Worm (Caenorhabditis elegans) whole organism, L4 larva: ENCODE measurements around the gene C48B4.9.

Experiments used
- D1046.2 ChIP-seq: fragments of 200-800 bp; sonication (Bioruptor generic); IDR thresholded peaks from 2 replicates; pipeline ENCODE4 v1.3.6; 2022; ENCODE audit warnings: missing genetic modification characterization, missing compliant biosample characterization
- F26F4.8 ChIP-seq: fragments of 200-800 bp; sonication (Bioruptor generic); conservative IDR thresholded peaks from 2 replicates; pipeline ENCODE4 v1.3.6; 2022; ENCODE audit warnings: missing genetic modification characterization, missing compliant biosample characterization
- F37D6.2 ChIP-seq: sonication (generic microtip); optimal IDR thresholded peaks from 2 replicates; lab custom pipeline; 2016; ENCODE audit warnings: mild to moderate bottlenecking, missing genetic modification characterization, missing compliant biosample characterization
- R02D3.7 ChIP-seq: fragments of 150-350 bp; sonication (generic microtip); optimal IDR thresholded peaks from 3 replicates; lab custom pipeline; 2014; ENCODE audit warnings: missing biosample characterization, missing genetic modification characterization
- T26A8.4 ChIP-seq: fragments of 200-800 bp; sonication (Bioruptor generic); IDR thresholded peaks from 2 replicates; pipeline ENCODE4 v1.3.6; 2022; ENCODE audit warnings: missing genetic modification characterization, missing compliant biosample characterization
- ZK546.5 ChIP-seq, 2 experiments: sonication (generic microtip); optimal IDR thresholded peaks; 2 replicates each; lab custom pipeline; 2017; ENCODE audit warnings: missing biosample characterization in 2 of 2, missing genetic modification characterization in 2 of 2
- aha-1 ChIP-seq: fragments of 150-350 bp; peaks from one replicate; lab custom pipeline; 2014; ENCODE audit warnings: missing biosample characterization, missing genetic modification characterization
- arid-1 ChIP-seq: fragments of 200-800 bp; sonication (Bioruptor generic); conservative IDR thresholded peaks from 2 replicates; pipeline ENCODE4 v1.3.6; 2022; ENCODE audit warnings: missing genetic modification reagents, missing genetic modification characterization, missing compliant biosample characterization
- attf-4 ChIP-seq: sonication (generic microtip); optimal IDR thresholded peaks from 3 replicates; lab custom pipeline; 2017; ENCODE audit warnings: missing biosample characterization, missing genetic modification characterization
- ceh-32 ChIP-seq: sonication (generic microtip); optimal IDR thresholded peaks from 2 replicates; lab custom pipeline; 2016; ENCODE audit warnings: mild to moderate bottlenecking, missing genetic modification characterization, missing compliant biosample characterization; ENCODE audit not compliant: poor library complexity
- ceh-44 ChIP-seq: fragments of 200-800 bp; sonication (Bioruptor generic); IDR thresholded peaks from 2 replicates; pipeline ENCODE4 v1.3.6; 2022; ENCODE audit warnings: missing genetic modification reagents, missing genetic modification characterization, missing compliant biosample characterization
- ceh-62 ChIP-seq: sonication (generic microtip); optimal IDR thresholded peaks from 2 replicates; lab custom pipeline; 2017; ENCODE audit warnings: missing biosample characterization, missing genetic modification characterization
- ceh-82 ChIP-seq: sonication (generic microtip); optimal IDR thresholded peaks from 2 replicates; lab custom pipeline; 2017; ENCODE audit warnings: missing biosample characterization, missing genetic modification characterization
- cey-2 ChIP-seq: sonication (generic microtip); optimal IDR thresholded peaks from 3 replicates; lab custom pipeline; 2017; ENCODE audit warnings: missing genetic modification characterization, mild to moderate bottlenecking, missing compliant biosample characterization, antibody characterized with exemption, borderline replicate concordance; ENCODE audit not compliant: insufficient read depth
- dpl-1 ChIP-seq: fragments of 150-350 bp; optimal IDR thresholded peaks from 2 replicates; lab custom pipeline; 2014; ENCODE audit warnings: missing biosample characterization, missing genetic modification reagents, missing genetic modification characterization
- fos-1 ChIP-seq: fragments of 150-350 bp; optimal IDR thresholded peaks from 2 replicates; lab custom pipeline; 2014; ENCODE audit warnings: missing biosample characterization, missing genetic modification characterization
- hmg-1.1 ChIP-seq: fragments of 200-800 bp; sonication (Bioruptor generic); IDR thresholded peaks from 2 replicates; pipeline ENCODE4 v1.3.6; 2022; ENCODE audit warnings: missing genetic modification reagents, missing genetic modification characterization, missing compliant biosample characterization
- jun-1 ChIP-seq: fragments of 150-350 bp; optimal IDR thresholded peaks from 2 replicates; lab custom pipeline; 2014; ENCODE audit warnings: missing biosample characterization, missing genetic modification reagents, missing genetic modification characterization
- lin-13 ChIP-seq: fragments of 150-350 bp; optimal IDR thresholded peaks from 2 replicates; lab custom pipeline; 2014; ENCODE audit warnings: missing biosample characterization, missing genetic modification reagents, missing genetic modification characterization
- lin-39 ChIP-seq: fragments of 150-350 bp; optimal IDR thresholded peaks from 2 replicates; lab custom pipeline; 2014; ENCODE audit warnings: missing biosample characterization, missing genetic modification reagents, missing genetic modification characterization
- madf-5 ChIP-seq, 2 experiments: fragments of 200-800 bp; sonication (Bioruptor generic); IDR thresholded peaks; 2 replicates each; pipeline ENCODE4 v1.3.6; 2022; ENCODE audit warnings: missing compliant biosample characterization in 2 of 2, missing genetic modification characterization in 2 of 2
- mxl-2 ChIP-seq: fragments of 200-800 bp; sonication (Bioruptor generic); conservative IDR thresholded peaks from 2 replicates; pipeline ENCODE4 v1.3.6; 2022; ENCODE audit warnings: missing genetic modification reagents, missing genetic modification characterization, missing compliant biosample characterization
- nhr-10 ChIP-seq: fragments of 150-350 bp; optimal IDR thresholded peaks from 2 replicates; lab custom pipeline; 2014; ENCODE audit warnings: missing biosample characterization, missing genetic modification characterization
- nhr-102 ChIP-seq: sonication (generic microtip); optimal IDR thresholded peaks from 2 replicates; lab custom pipeline; 2016; ENCODE audit warnings: mild to moderate bottlenecking, missing genetic modification characterization, moderate library complexity, missing compliant biosample characterization
- nhr-111 ChIP-seq: fragments of 200-800 bp; sonication (Bioruptor generic); optimal IDR thresholded peaks from 2 replicates; lab custom pipeline; 2018; ENCODE audit warnings: mild to moderate bottlenecking, missing genetic modification characterization, missing compliant biosample characterization
- nhr-28 ChIP-seq: fragments of 150-350 bp; optimal IDR thresholded peaks from 2 replicates; lab custom pipeline; 2014; ENCODE audit warnings: missing biosample characterization, missing genetic modification characterization
- nhr-42 ChIP-seq: fragments of 200-800 bp; sonication (Bioruptor generic); IDR thresholded peaks from 2 replicates; pipeline ENCODE4 v1.3.6; 2022; ENCODE audit warnings: missing genetic modification characterization, missing compliant biosample characterization
- php-3 ChIP-seq: fragments of 200-800 bp; sonication (Bioruptor generic); IDR thresholded peaks from 2 replicates; pipeline ENCODE4 v1.3.6; 2022; ENCODE audit warnings: missing genetic modification reagents, missing genetic modification characterization, missing compliant biosample characterization
- rbr-2 ChIP-seq: sonication (generic microtip); optimal IDR thresholded peaks from 2 replicates; lab custom pipeline; 2016; ENCODE audit warnings: missing genotype, missing genetic modification characterization, missing compliant biosample characterization
- saeg-2 ChIP-seq: fragments of 200-800 bp; sonication (Bioruptor generic); IDR thresholded peaks from 2 replicates; pipeline ENCODE4 v1.3.6; 2022; ENCODE audit warnings: missing genetic modification reagents, missing genetic modification characterization, missing compliant biosample characterization
- snpc-1.2 ChIP-seq: fragments of 200-800 bp; sonication (Bioruptor generic); IDR thresholded peaks from 2 replicates; pipeline ENCODE4 v1.3.6; 2022; ENCODE audit warnings: missing genetic modification reagents, missing genetic modification characterization, missing compliant biosample characterization
- spr-1 ChIP-seq: sonication (generic microtip); optimal IDR thresholded peaks from 2 replicates; lab custom pipeline; 2016; ENCODE audit warnings: mild to moderate bottlenecking, missing genetic modification characterization, missing compliant biosample characterization
- tra-1 ChIP-seq: fragments of 200-800 bp; sonication (Bioruptor generic); IDR thresholded peaks from 2 replicates; pipeline ENCODE4 v1.3.6; 2022; ENCODE audit warnings: missing genetic modification reagents, missing genetic modification characterization, missing compliant biosample characterization
- unc-62 ChIP-seq, 3 experiments: fragments of 150-350 bp in 1 of 3; sonication (generic microtip); optimal IDR thresholded peaks in 2 of 3; peaks in 1 of 3; 1 replicate in 1 of 3; 2 replicates in 2 of 3; lab custom pipeline; 2014 to 2017; ENCODE audit warnings: missing biosample characterization in 3 of 3, missing genetic modification characterization in 3 of 3, missing genetic modification reagents in 3 of 3, missing genotype in 1 of 3
- vab-7 ChIP-seq: fragments of 200-800 bp; sonication (Bioruptor generic); IDR thresholded peaks from 2 replicates; pipeline ENCODE4 v1.3.6; 2022; ENCODE audit warnings: missing genetic modification reagents, missing genetic modification characterization, missing compliant biosample characterization
- zag-1 ChIP-seq: fragments of 150-350 bp; optimal IDR thresholded peaks from 2 replicates; lab custom pipeline; 2014; ENCODE audit warnings: missing biosample characterization, missing genetic modification characterization
- zfp-2 ChIP-seq: sonication (generic microtip); optimal IDR thresholded peaks from 2 replicates; lab custom pipeline; 2016; ENCODE audit warnings: mild to moderate bottlenecking, missing genetic modification characterization, missing compliant biosample characterization
- zfp-3 ChIP-seq: fragments of 200-800 bp; sonication (Bioruptor generic); conservative IDR thresholded peaks from 2 replicates; pipeline ENCODE4 v1.3.6; 2022; ENCODE audit warnings: missing genetic modification reagents, missing genetic modification characterization, missing compliant biosample characterization
- zip-11 ChIP-seq: fragments of 200-800 bp; sonication (Bioruptor generic); IDR thresholded peaks from 2 replicates; pipeline ENCODE4 v1.3.6; 2022; ENCODE audit warnings: missing genetic modification characterization, missing compliant biosample characterization
- zip-2 ChIP-seq: fragments of 150-350 bp; optimal IDR thresholded peaks from 2 replicates; lab custom pipeline; 2014; ENCODE audit warnings: missing biosample characterization, missing genetic modification characterization

C48B4.9 gene

DNA sequence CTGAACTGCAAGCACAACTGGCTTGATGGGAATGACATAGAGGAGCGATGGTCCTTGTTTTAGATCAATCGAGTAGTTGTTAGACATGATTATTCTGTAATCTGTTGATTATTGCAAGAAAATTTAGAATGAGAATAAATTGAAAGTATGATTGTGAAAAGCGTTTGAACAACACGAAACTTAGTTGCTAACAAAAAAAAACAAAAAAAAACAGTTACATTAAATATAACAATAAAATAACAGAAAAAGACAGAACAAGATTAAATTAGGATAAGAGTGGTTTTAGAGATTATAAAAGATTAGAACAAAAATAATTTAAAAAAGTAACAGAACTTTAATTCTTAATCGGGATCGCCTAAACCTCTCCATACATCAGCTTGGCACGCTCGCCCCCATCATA lies at the start of gene C48B4.9:
Gene C48B4.9 (minus strand): TSS at position 101 of the 400 bp plus-strand sequence.
- no peak for TF ChIP-seq nhr-111
- TF ChIP-seq lin-13 (GFP tag; lab: Kevin White, UChicago), result no peak
- TF ChIP-seq T26A8.4 (GFP tag; lab: Robert Waterston, UW), result no peak
- TF ChIP-seq jun-1 (tag; lab: Kevin White, UChicago), result no peak
- TF ChIP-seq F37D6.2, result no peak
- no peak for TF ChIP-seq madf-5 (GFP tag; IDR thresholded peaks at IDR 0.05; lab: Robert Waterston, UW)
- TF ChIP-seq hmg-1.1 (GFP tag; lab: Robert Waterston, UW), result no peak
- TF ChIP-seq F26F4.8, result no peak
- no peak for TF ChIP-seq D1046.2 (GFP tag; lab: Robert Waterston, UW)
- TF ChIP-seq nhr-10, result no peak
- no peak for TF ChIP-seq arid-1 (GFP tag; lab: Robert Waterston, UW)
- no peak for TF ChIP-seq mxl-2
- TF ChIP-seq attf-4 (tag; lab: Kevin White, UChicago), result no peak
- TF ChIP-seq ZK546.5 (tag; optimal IDR thresholded peaks at IDR 0.05; lab: Kevin White, UChicago), result no peak
- TF ChIP-seq nhr-42 (GFP tag; lab: Robert Waterston, UW), result no peak
- no peak for TF ChIP-seq lin-39 (tag; lab: Kevin White, UChicago)
- no peak for TF ChIP-seq tra-1 (GFP tag; lab: Robert Waterston, UW)
- no peak for TF ChIP-seq saeg-2 (GFP tag; lab: Robert Waterston, UW)
- no peak for TF ChIP-seq ceh-44 (GFP tag; lab: Robert Waterston, UW)

DNA sequence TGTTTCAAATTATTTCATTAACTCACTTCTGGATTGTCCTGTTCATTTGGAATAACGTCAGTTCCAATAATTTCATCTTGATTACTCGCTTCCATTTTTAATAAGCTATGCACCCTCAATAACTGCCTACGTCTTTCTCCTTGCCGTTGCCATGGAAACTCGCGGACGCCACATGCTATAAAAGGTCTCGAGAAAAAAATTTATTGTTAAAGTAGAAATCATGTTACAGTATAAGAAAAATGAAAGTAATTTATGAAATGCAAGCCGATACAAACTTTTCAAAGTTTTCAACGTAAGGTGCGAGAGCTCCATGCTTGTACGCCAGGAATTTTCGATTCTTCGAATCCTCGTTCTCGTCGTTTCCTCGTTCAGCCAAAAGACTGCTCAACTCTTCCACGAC lies 49.0 kb upstream of the C48B4.9 start, which contains the start of gene bbs-4:
Gene bbs-4 (minus strand): TSS at position 101 of the 400 bp plus-strand sequence.
- TF ChIP-seq php-3 (no peak), ceh-82 (no peak), zag-1 (no peak), cey-2 (tag; lab: Kevin White, UChicago) (no peak), unc-62 (GFP tag; optimal IDR thresholded peaks at IDR 0.05 in 1 of 2; lab: Kevin White, UChicago) (no peak), unc-62 (tag; optimal IDR thresholded peaks at IDR 0.05; lab: Kevin White, UChicago) (no peak), spr-1 (no peak), fos-1 (tag; lab: Kevin White, UChicago) (no peak), nhr-102 (tag; lab: Kevin White, UChicago) (no peak), aha-1 (tag; lab: Kevin White, UChicago) (no peak), zip-2 (tag; lab: Kevin White, UChicago) (no peak), saeg-2 (GFP tag; lab: Robert Waterston, UW) (no peak), R02D3.7 (tag; lab: Kevin White, UChicago) (no peak), arid-1 (GFP tag; lab: Robert Waterston, UW) (no peak), rbr-2 (tag; lab: Kevin White, UChicago) (no peak), zip-11 (GFP tag; lab: Robert Waterston, UW) (no peak), nhr-28 (tag; lab: Kevin White, UChicago) (no peak), ceh-62 (tag; lab: Kevin White, UChicago) (no peak), ceh-32 (no peak), zfp-2 (tag; lab: Kevin White, UChicago) (no peak)

DNA sequence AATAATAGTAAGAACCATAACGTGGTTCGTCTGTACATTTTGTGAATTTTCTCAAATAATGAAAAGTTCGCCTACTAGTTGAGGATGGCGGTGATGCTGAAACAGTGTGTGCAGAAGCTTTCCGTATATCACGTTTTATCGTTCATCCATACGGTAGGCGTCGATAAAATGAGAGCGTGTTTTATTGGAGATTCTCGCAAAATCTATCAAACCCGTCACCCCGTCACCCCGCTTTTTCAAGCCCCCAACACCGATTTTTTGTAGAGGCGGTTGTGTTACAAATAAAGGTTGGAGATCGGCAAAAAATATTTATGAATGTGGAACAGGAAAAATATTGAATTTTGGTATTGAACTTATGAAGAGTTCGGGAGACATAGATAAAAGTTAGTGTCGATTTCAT lies 45.5 kb upstream of the C48B4.9 start, which contains the start of gene clec-161:
Gene clec-161 (minus strand): TSS at position 101 of the 400 bp plus-strand sequence.
- TF ChIP-seq unc-62 (GFP tag; optimal IDR thresholded peaks at IDR 0.05 in 1 of 2; lab: Kevin White, UChicago) (peak in 1 of 2 experiments; percentile 43), unc-62 (tag; optimal IDR thresholded peaks at IDR 0.05; lab: Kevin White, UChicago) (no peak), lin-13 (GFP tag; lab: Kevin White, UChicago) (no peak)

ce11 chrIII:9600645-9601044 lies 37.5 kb upstream of the C48B4.9 start, which contains the start of gene F58A4.2:
Gene F58A4.2, minus strand, starts transcription at chrIII:9600745.
- TF ChIP-seq lin-13 (GFP tag; lab: Kevin White, UChicago) (no peak), vab-7 (GFP tag; lab: Robert Waterston, UW) (no peak), zfp-3 (GFP tag; lab: Robert Waterston, UW) (no peak), snpc-1.2 (GFP tag; lab: Robert Waterston, UW) (no peak), dpl-1 (GFP tag; lab: Kevin White, UChicago) (no peak)
- TF ChIP-seq, all 104 proteins: peak for 0
